Fruit fly (Drosophila melanogaster) whole organism, embryonic: ENCODE data around the gene CG34176.

Experiments
- B-H1 ChIP-seq: fragments of 200-800 bp; sonication (Bioruptor generic); IDR thresholded peaks from 3 replicates; pipeline ENCODE4 v1.3.6; 2022; ENCODE audit warnings: missing biosample characterization, missing genetic modification characterization
- CG12104 ChIP-seq: fragments of 200-800 bp; sonication (Bioruptor generic); optimal IDR thresholded peaks from 3 replicates; lab custom pipeline; 2016; ENCODE audit warnings: missing biosample characterization, missing genetic modification characterization
- CG13424 ChIP-seq: fragments of 200-800 bp; sonication (Bioruptor generic); optimal IDR thresholded peaks from 2 replicates; lab custom pipeline; 2019; ENCODE audit warnings: missing biosample characterization, mild to moderate bottlenecking, missing genetic modification characterization, moderate library complexity
- CG14441 ChIP-seq: fragments of 200-800 bp; sonication (Bioruptor generic); IDR thresholded peaks from 2 replicates; pipeline ENCODE4 v1.3.6; 2022; ENCODE audit warnings: missing biosample characterization, missing genetic modification characterization
- CG14667 ChIP-seq: fragments of 200-800 bp; sonication (Bioruptor generic); IDR thresholded peaks from 2 replicates; pipeline ENCODE4 v1.3.6; 2022; ENCODE audit warnings: missing biosample characterization, missing genetic modification characterization
- CG15479 ChIP-seq: fragments of 200-800 bp; sonication (Bioruptor generic); optimal IDR thresholded peaks from 3 replicates; lab custom pipeline; 2019; ENCODE audit warnings: missing biosample characterization, mild to moderate bottlenecking, missing genetic modification characterization, moderate library complexity
- CG16779 ChIP-seq: fragments of 200-800 bp; sonication (Bioruptor generic); IDR thresholded peaks from 2 replicates; pipeline ENCODE4 v1.3.6; 2022; ENCODE audit warnings: missing biosample characterization, missing genetic modification characterization
- CG17912 ChIP-seq: fragments of 200-800 bp; sonication (Bioruptor generic); optimal IDR thresholded peaks from 2 replicates; lab custom pipeline; 2018; ENCODE audit warnings: missing biosample characterization, mild to moderate bottlenecking, missing genetic modification characterization
- CG18764 ChIP-seq: fragments of 200-800 bp; sonication (Bioruptor generic); optimal IDR thresholded peaks from 3 replicates; lab custom pipeline; 2016; ENCODE audit warnings: missing biosample characterization, missing genetic modification characterization
- CG2199 ChIP-seq: fragments of 200-800 bp; sonication (Bioruptor generic); IDR thresholded peaks from 3 replicates; pipeline ENCODE4 v1.3.6; 2022; ENCODE audit warnings: missing biosample characterization, missing genetic modification characterization
- CG2712 ChIP-seq: fragments of 200-800 bp; optimal IDR thresholded peaks from 3 replicates; lab custom pipeline; 2019; ENCODE audit warnings: missing biosample characterization, mild to moderate bottlenecking, missing genetic modification characterization, moderate library complexity
- CG31224 ChIP-seq: fragments of 200-800 bp; sonication (Bioruptor generic); IDR thresholded peaks from 2 replicates; pipeline ENCODE4 v1.3.6; 2022; ENCODE audit warnings: missing biosample characterization, missing genetic modification characterization
- CG5180 ChIP-seq: fragments of 200-800 bp; sonication (Bioruptor generic); optimal IDR thresholded peaks from 3 replicates; lab custom pipeline; 2017; ENCODE audit warnings: missing biosample characterization, missing genetic modification characterization, mild to moderate bottlenecking, moderate library complexity, missing genetic modification reagents
- Drgx ChIP-seq: fragments of 200-800 bp; sonication (Bioruptor generic); IDR thresholded peaks from 2 replicates; pipeline ENCODE4 v1.3.6; 2022; ENCODE audit warnings: missing biosample characterization, missing genetic modification characterization
- H15 ChIP-seq: fragments of 200-800 bp; sonication (Bioruptor generic); IDR thresholded peaks from 3 replicates; pipeline ENCODE4 v1.3.6; 2022; ENCODE audit warnings: missing biosample characterization, missing genetic modification characterization
- HLHmδ ChIP-seq: fragments of 200-800 bp; sonication (Bioruptor generic); optimal IDR thresholded peaks from 2 replicates; lab custom pipeline; 2018; ENCODE audit warnings: missing biosample characterization, mild to moderate bottlenecking, missing genetic modification characterization, moderate library complexity
- Lim3 ChIP-seq: fragments of 200-800 bp; sonication (Bioruptor generic); IDR thresholded peaks from 2 replicates; pipeline ENCODE4 v1.3.6; 2022; ENCODE audit warnings: missing biosample characterization, missing genetic modification characterization
- NC2α ChIP-seq: fragments of 200-800 bp; sonication (Bioruptor generic); optimal IDR thresholded peaks from 2 replicates; lab custom pipeline; 2016; ENCODE audit warnings: missing biosample characterization, missing genetic modification characterization
- Pdp1 ChIP-seq, 2 experiments: fragments of 200-800 bp; sonication (Bioruptor generic); optimal IDR thresholded peaks; 3 replicates each; lab custom pipeline; 2016; ENCODE audit warnings: missing biosample characterization in 2 of 2, missing genetic modification characterization in 2 of 2, mild to moderate bottlenecking in 1 of 2, moderate library complexity in 1 of 2
- Sox100B ChIP-seq: fragments of 200-800 bp; sonication (Bioruptor generic); optimal IDR thresholded peaks from 3 replicates; lab custom pipeline; 2018; ENCODE audit warnings: missing biosample characterization, mild to moderate bottlenecking, missing genetic modification characterization
- Sry-β ChIP-seq: fragments of 200-800 bp; sonication (Bioruptor generic); optimal IDR thresholded peaks from 2 replicates; lab custom pipeline; 2018; ENCODE audit warnings: missing biosample characterization, mild to moderate bottlenecking, missing genetic modification characterization, moderate library complexity
- Ssrp ChIP-seq: fragments of 200-800 bp; sonication (Bioruptor generic); optimal IDR thresholded peaks from 2 replicates; lab custom pipeline; 2018; ENCODE audit warnings: missing biosample characterization, mild to moderate bottlenecking, missing genetic modification characterization, moderate library complexity
- Stat92E ChIP-seq, 3 experiments: fragments of >200 bp in 2 of 3; fragments of 200-800 bp in 1 of 3; sonication (Bioruptor generic) in 1 of 3; optimal IDR thresholded peaks; 2 replicates each; lab custom pipeline; 2017 to 2019; ENCODE audit warnings: missing biosample characterization in 3 of 3, missing genetic modification characterization in 3 of 3, mild to moderate bottlenecking in 1 of 3, moderate library complexity in 1 of 3
- Trl ChIP-seq, 3 experiments: fragments of >200 bp in 2 of 3; fragments of 200-800 bp in 1 of 3; sonication (Bioruptor generic) in 1 of 3; optimal IDR thresholded peaks; 2 replicates in 1 of 3; 3 replicates in 2 of 3; lab custom pipeline; 2016 to 2017; ENCODE audit warnings: missing biosample characterization in 1 of 3, missing genetic modification characterization in 1 of 3
- Xrp1 ChIP-seq: fragments of 200-800 bp; sonication (Bioruptor generic); IDR thresholded peaks from 2 replicates; pipeline ENCODE4 v1.3.6; 2022; ENCODE audit warnings: missing biosample characterization, missing genetic modification characterization
- bsh ChIP-seq, 2 experiments: fragments of 200-800 bp; sonication (Bioruptor generic); optimal IDR thresholded peaks; 2 replicates each; lab custom pipeline; 2017 to 2018; ENCODE audit warnings: mild to moderate bottlenecking in 2 of 2, missing biosample characterization in 2 of 2, missing genetic modification characterization in 2 of 2, moderate library complexity in 1 of 2
- cas ChIP-seq: fragments of 200-800 bp; sonication (Bioruptor generic); IDR thresholded peaks from 2 replicates; pipeline ENCODE4 v1.3.6; 2022; ENCODE audit warnings: missing biosample characterization, missing genetic modification characterization
- chinmo ChIP-seq: fragments of 200-800 bp; sonication (Bioruptor generic); IDR thresholded peaks from 4 replicates; pipeline ENCODE4 v1.3.6; 2022; ENCODE audit warnings: missing biosample characterization, missing genetic modification characterization; ENCODE audit not compliant: partially characterized antibody
- chn ChIP-seq: fragments of 200-800 bp; sonication (Bioruptor generic); optimal IDR thresholded peaks from 2 replicates; lab custom pipeline; 2016; ENCODE audit warnings: missing biosample characterization, missing genetic modification characterization
- ci ChIP-seq: fragments of 200-800 bp; sonication (Bioruptor generic); IDR thresholded peaks from 3 replicates; pipeline ENCODE4 v1.3.6; 2022; ENCODE audit warnings: missing biosample characterization, missing genetic modification characterization
- crol ChIP-seq: fragments of 200-800 bp; sonication (Bioruptor generic); IDR thresholded peaks from 2 replicates; pipeline ENCODE4 v1.3.6; 2022; ENCODE audit warnings: missing biosample characterization, missing genetic modification characterization
- grau ChIP-seq: fragments of 200-800 bp; optimal IDR thresholded peaks from 3 replicates; lab custom pipeline; 2019; ENCODE audit warnings: missing biosample characterization, mild to moderate bottlenecking, missing genetic modification characterization, moderate library complexity
- grn ChIP-seq: fragments of 200-800 bp; sonication (Bioruptor generic); optimal IDR thresholded peaks from 3 replicates; lab custom pipeline; 2017; ENCODE audit warnings: missing biosample characterization, missing genetic modification characterization
- ken ChIP-seq: fragments of 200-800 bp; sonication (Bioruptor generic); IDR thresholded peaks from 3 replicates; pipeline ENCODE4 v1.3.6; 2022; ENCODE audit warnings: missing biosample characterization, missing genetic modification characterization
- lov ChIP-seq, 2 experiments: fragments of 200-800 bp in 1 of 2; fragments of >200 bp in 1 of 2; sonication (Bioruptor generic) in 1 of 2; IDR thresholded peaks in 1 of 2; optimal IDR thresholded peaks in 1 of 2; 2 replicates in 1 of 2; 3 replicates in 1 of 2; pipeline versions ENCODE4 v1.3.6 to Lab custom; 2017 to 2022; ENCODE audit warnings: missing biosample characterization in 1 of 2, missing genetic modification characterization in 1 of 2
- mam ChIP-seq: fragments of 200-800 bp; sonication (Bioruptor generic); optimal IDR thresholded peaks from 3 replicates; lab custom pipeline; 2016; ENCODE audit warnings: missing biosample characterization, missing genetic modification characterization
- oc ChIP-seq: fragments of 200-800 bp; sonication (Bioruptor generic); optimal IDR thresholded peaks from 2 replicates; lab custom pipeline; 2018; ENCODE audit warnings: missing biosample characterization, mild to moderate bottlenecking, missing genetic modification characterization, moderate library complexity
- otp ChIP-seq: fragments of 200-800 bp; sonication (Bioruptor generic); IDR thresholded peaks from 3 replicates; pipeline ENCODE4, ENCODE4 v1.3.6; 2022; ENCODE audit warnings: missing biosample characterization, missing genetic modification characterization
- pnt ChIP-seq: fragments of 200-800 bp; sonication (Bioruptor generic); optimal IDR thresholded peaks from 3 replicates; lab custom pipeline; 2016; ENCODE audit warnings: missing biosample characterization, missing genetic modification characterization
- prd ChIP-seq, 3 experiments: fragments of >200 bp in 2 of 3; fragments of 200-800 bp in 1 of 3; sonication (Bioruptor generic) in 1 of 3; optimal IDR thresholded peaks in 2 of 3; IDR thresholded peaks in 1 of 3; 2 replicates in 2 of 3; 3 replicates in 1 of 3; pipeline versions ENCODE4 v1.3.6 to Lab custom; 2017 to 2022; ENCODE audit warnings: missing biosample characterization in 1 of 3, missing genetic modification characterization in 1 of 3
- psq ChIP-seq: fragments of 200-800 bp; sonication (Bioruptor generic); optimal IDR thresholded peaks from 2 replicates; lab custom pipeline; 2017; ENCODE audit warnings: missing biosample characterization, missing genetic modification characterization
- ro ChIP-seq: fragments of 200-800 bp; sonication (Bioruptor generic); IDR thresholded peaks from 2 replicates; pipeline ENCODE4 v1.3.6; 2022; ENCODE audit warnings: missing biosample characterization, missing genetic modification characterization
- sens ChIP-seq: fragments of 200-800 bp; sonication (Bioruptor generic); peaks from one replicate; lab custom pipeline; 2016; ENCODE audit warnings: missing biosample characterization, missing genetic modification characterization
- sug ChIP-seq: fragments of 200-800 bp; optimal IDR thresholded peaks from 2 replicates; lab custom pipeline; 2019; ENCODE audit warnings: missing biosample characterization, mild to moderate bottlenecking, missing genetic modification characterization, moderate library complexity
- tll ChIP-seq, 2 experiments: fragments of 200-800 bp in 1 of 2; fragments of >200 bp in 1 of 2; sonication (Bioruptor generic) in 1 of 2; optimal IDR thresholded peaks; 2 replicates each; lab custom pipeline; 2017 to 2019; ENCODE audit warnings: missing biosample characterization in 2 of 2, missing genetic modification characterization in 2 of 2, mild to moderate bottlenecking in 1 of 2, moderate library complexity in 1 of 2
- toy ChIP-seq: fragments of 200-800 bp; sonication (Bioruptor generic); IDR thresholded peaks from 2 replicates; pipeline ENCODE4 v1.3.6; 2022; ENCODE audit warnings: missing biosample characterization, missing genetic modification characterization
- zfh1 ChIP-seq: fragments of 200-800 bp; sonication (Bioruptor generic); IDR thresholded peaks from 3 replicates; pipeline ENCODE4 v1.3.6; 2022; ENCODE audit warnings: missing biosample characterization, missing genetic modification characterization

Gene CG34176

dm6 chr2L:4025077-4025476 lies 21.2 kb downstream of the CG34176 start:
- 0 out of 3 replicates have a peak, but pooled peaks have one; percentile 10 for TF ChIP-seq zfh1
- TF ChIP-seq CG18764 (GFP tag; lab: Kevin White, UChicago) = no peak
- TF ChIP-seq tll (GFP tag; optimal IDR thresholded peaks at IDR 0.05; lab: Kevin White, UChicago) = no peak
- no peak for TF ChIP-seq mam
- TF ChIP-seq sug (tag; lab: Kevin White, UChicago) = no peak
- 0 out of 3 replicates have a peak, but pooled peaks have one; percentile 7 for TF ChIP-seq ci (GFP tag; lab: Robert Waterston, UW)
- TF ChIP-seq Sry-β (GFP tag; lab: Kevin White, UChicago) = no peak
- no peak for TF ChIP-seq CG17912
- TF ChIP-seq Ssrp (tag; lab: Kevin White, UChicago) = no peak
- no peak for TF ChIP-seq CG14667 (GFP tag; lab: Robert Waterston, UW)

- no peak for TF ChIP-seq pnt (GFP tag; lab: Kevin White, UChicago)
- TF ChIP-seq sens (GFP tag; lab: Kevin White, UChicago) = peak; percentile 43
- TF ChIP-seq NC2α (GFP tag; lab: Kevin White, UChicago) = no peak
- TF ChIP-seq ken (GFP tag; lab: Robert Waterston, UW) = 0 out of 3 replicates have a peak, but pooled peaks have one; percentile 31
- peak; percentile 1 for TF ChIP-seq grau (tag; lab: Kevin White, UChicago)
- no peak for TF ChIP-seq prd (optimal IDR thresholded peaks at IDR 0.05; lab: Kevin White, UChicago)
- TF ChIP-seq prd (GFP tag; IDR thresholded peaks at IDR 0.05; lab: Robert Waterston, UW) = peak; percentile 39; the same call in 1 of the 3 replicates
- TF ChIP-seq ro (GFP tag; lab: Robert Waterston, UW) = no peak
- peak in 1 of 2 experiments; percentile 23 for TF ChIP-seq Trl (optimal IDR thresholded peaks at IDR 0.05; lab: Kevin White, UChicago)
- no peak for TF ChIP-seq Trl (GFP tag; optimal IDR thresholded peaks at IDR 0.05; lab: Kevin White, UChicago)
- TF ChIP-seq CG14441 (GFP tag; lab: Robert Waterston, UW) = no peak
- no peak for TF ChIP-seq HLHmδ
- TF ChIP-seq lov (optimal IDR thresholded peaks at IDR 0.05; lab: Kevin White, UChicago) = no peak
- no peak for TF ChIP-seq lov (GFP tag; IDR thresholded peaks at IDR 0.05; lab: Robert Waterston, UW)
- TF ChIP-seq H15 = no peak
- TF ChIP-seq CG2712 (tag; lab: Kevin White, UChicago) = peak; percentile 30
- peak; percentile 45; the same call in 1 of the 2 replicates for TF ChIP-seq Xrp1 (GFP tag; lab: Robert Waterston, UW)
- TF ChIP-seq toy = no peak
- no peak for TF ChIP-seq Lim3 (GFP tag; lab: Robert Waterston, UW)
- TF ChIP-seq Sox100B (GFP tag; lab: Kevin White, UChicago) = no peak
- peak; percentile 49; the same call in 1 of the 2 replicates for TF ChIP-seq Drgx (GFP tag; lab: Robert Waterston, UW)
- TF ChIP-seq chn (GFP tag; lab: Kevin White, UChicago) = no peak
- peak in 1 of 2 experiments; percentile 14 for TF ChIP-seq bsh (GFP tag; optimal IDR thresholded peaks at IDR 0.05; lab: Kevin White, UChicago)
- TF ChIP-seq zfh1 = 0 out of 3 replicates have a peak, but pooled peaks have one; percentile 26
Measured at dm6 chr2L:4028026-4028425, 24.1 kb downstream of the CG34176 start.

dm6 chr2L:4028697-4029096 lies 24.8 kb downstream of the CG34176 start:
- TF ChIP-seq oc (peak; percentile 17), cas (GFP tag; lab: Robert Waterston, UW) (no peak), CG5180 (peak; percentile 65), CG12104 (GFP tag; lab: Kevin White, UChicago) (no peak), grn (GFP tag; lab: Kevin White, UChicago) (no peak), Stat92E (GFP tag; optimal IDR thresholded peaks at IDR 0.05; lab: Kevin White, UChicago) (no peak), CG16779 (GFP tag; lab: Robert Waterston, UW) (no peak), crol (peak; percentile 88), CG15479 (GFP tag; lab: Kevin White, UChicago) (peak; percentile 77), CG2199 (GFP tag; lab: Robert Waterston, UW) (peak; percentile 69; the same call in 2 of the 3 replicates), psq (GFP tag; lab: Kevin White, UChicago) (peak; percentile 63), CG13424 (tag; lab: Kevin White, UChicago) (no peak), Trl (optimal IDR thresholded peaks at IDR 0.05; lab: Kevin White, UChicago) (peak in 1 of 2 experiments; percentile 16), Trl (GFP tag; optimal IDR thresholded peaks at IDR 0.05; lab: Kevin White, UChicago) (no peak), Pdp1 (GFP tag; optimal IDR thresholded peaks at IDR 0.05; lab: Kevin White, UChicago) (no peak), CG31224 (GFP tag; lab: Robert Waterston, UW) (no peak), otp (GFP tag; lab: Robert Waterston, UW) (no peak), B-H1 (GFP tag; lab: Robert Waterston, UW) (no peak), chinmo (GFP tag; lab: Robert Waterston, UW) (0 out of 4 replicates have a peak, but pooled peaks have one; percentile 43)
